Fruit fly (Drosophila melanogaster): ENCODE results near the gene Ssdp.

Ssdp gene

dm6 chr3R:18244171-18245043, 45.0 kb upstream of the Ssdp start (continued):
- no peak for TF ChIP-seq tio (GFP tag; optimal IDR thresholded peaks at IDR 0.05)
- no peak for TF ChIP-seq ATbp (GFP tag; optimal IDR thresholded peaks at IDR 0.05)
- TF ChIP-seq yki (optimal IDR thresholded peaks at IDR 0.05) = peak; percentile 81
- peak; percentile 44; the same call in 1 of the 3 replicates for TF ChIP-seq CG34422 (GFP tag; IDR thresholded peaks at IDR 0.05)
- TF ChIP-seq CG3163 (GFP tag; optimal IDR thresholded peaks at IDR 0.05) = peak; percentile 40
- peak; percentile 99 for TF ChIP-seq CG8388 (GFP tag; optimal IDR thresholded peaks at IDR 0.05)
- TF ChIP-seq lab (GFP tag; optimal IDR thresholded peaks at IDR 0.05) = peak; percentile 8
- peak; percentile 29 for TF ChIP-seq CG15269 (tag; optimal IDR thresholded peaks at IDR 0.05)
- peak; percentile 72 for TF ChIP-seq sens (GFP tag)
- TF ChIP-seq btn (GFP tag; optimal IDR thresholded peaks at IDR 0.05) = no peak
- TF ChIP-seq CG4404 (GFP tag; IDR thresholded peaks at IDR 0.05) = no peak
- no peak for TF ChIP-seq disco-r (GFP tag; optimal IDR thresholded peaks at IDR 0.05)
- TF ChIP-seq CG31224 (GFP tag; IDR thresholded peaks at IDR 0.05) = peak; percentile 91
- TF ChIP-seq CG6175 (GFP tag; IDR thresholded peaks at IDR 0.05) = peak; percentile 95
- TF ChIP-seq ttk (GFP tag; IDR thresholded peaks at IDR 0.05) = peak; percentile 42
- TF ChIP-seq Chrac-16 (GFP tag; optimal IDR thresholded peaks at IDR 0.05) = no peak
- TF ChIP-seq tgo (GFP tag; IDR thresholded peaks at IDR 0.05) = 0 out of 3 replicates have a peak, but pooled peaks have one; percentile 13
- no peak for TF ChIP-seq CG10147 (GFP tag; optimal IDR thresholded peaks at IDR 0.05)
- TF ChIP-seq HLH3B (GFP tag; IDR thresholded peaks at IDR 0.05) = no peak
- TF ChIP-seq CG34224 (GFP tag; IDR thresholded peaks at IDR 0.05; ENCODE audit: partially characterized antibody) = 0 out of 3 replicates have a peak, but pooled peaks have one; percentile 19
- TF ChIP-seq CG11085 (GFP tag; IDR thresholded peaks at IDR 0.05) = 0 out of 2 replicates have a peak, but pooled peaks have one; percentile 25
- TF ChIP-seq Stat92E (GFP tag; optimal IDR thresholded peaks at IDR 0.05) = no peak
- peak; percentile 48 for TF ChIP-seq corto (GFP tag; optimal IDR thresholded peaks at IDR 0.05)
- TF ChIP-seq bcd (GFP tag; optimal IDR thresholded peaks at IDR 0.05) = peak; percentile 4
- peak; percentile 40 for TF ChIP-seq Nf-YB (GFP tag; optimal IDR thresholded peaks at IDR 0.05)
- peak; percentile 14 for TF ChIP-seq dmrt99B (tag; optimal IDR thresholded peaks at IDR 0.05)
- TF ChIP-seq Dfd (GFP tag; optimal IDR thresholded peaks at IDR 0.05) = no peak
- TF ChIP-seq Dp (GFP tag; optimal IDR thresholded peaks at IDR 0.05) = peak; percentile 28
- no peak for TF ChIP-seq Atf6 (GFP tag; IDR thresholded peaks at IDR 0.05)
- TF ChIP-seq NfI (GFP tag; optimal IDR thresholded peaks at IDR 0.05) = peak; percentile 6
- TF ChIP-seq D (optimal IDR thresholded peaks at IDR 0.05) = no peak
- TF ChIP-seq D (GFP tag; optimal IDR thresholded peaks at IDR 0.05) = no peak
- no peak for TF ChIP-seq CG12942 (GFP tag; optimal IDR thresholded peaks at IDR 0.05)
- peak; percentile 55 for TF ChIP-seq kay (GFP tag; optimal IDR thresholded peaks at IDR 0.05)
- TF ChIP-seq Drgx (GFP tag; IDR thresholded peaks at IDR 0.05) = no peak; the same call in 1 of the 2 replicates
- TF ChIP-seq CG10321 (GFP tag; IDR thresholded peaks at IDR 0.05) = peak; percentile 93
- peak; percentile 17 for TF ChIP-seq CG12659 (GFP tag; optimal IDR thresholded peaks at IDR 0.05)
- TF ChIP-seq CG42726 (GFP tag; IDR thresholded peaks at IDR 0.05; ENCODE audit: partially characterized antibody) = peak; percentile 53; the same call in 1 of the 2 replicates
- no peak for TF ChIP-seq B-H2 (GFP tag; optimal IDR thresholded peaks at IDR 0.05)
- no peak for TF ChIP-seq CG7271 (tag; optimal IDR thresholded peaks at IDR 0.05)
- TF ChIP-seq CG11398 (GFP tag; optimal IDR thresholded peaks at IDR 0.05) = no peak
- peak; percentile 22 for TF ChIP-seq CG9437 (GFP tag; optimal IDR thresholded peaks at IDR 0.05)
- TF ChIP-seq CG8478 (optimal IDR thresholded peaks at IDR 0.05) = peak; percentile 95
- 0 out of 3 replicates have a peak, but pooled peaks have one; percentile 21 for TF ChIP-seq so (GFP tag; IDR thresholded peaks at IDR 0.05)
- no peak for TF ChIP-seq Nf-YA (GFP tag; IDR thresholded peaks at IDR 0.05)
- TF ChIP-seq vvl (GFP tag; IDR thresholded peaks at IDR 0.05) = no peak
- TF ChIP-seq en (GFP tag; optimal IDR thresholded peaks at IDR 0.05) = no peak
- no peak for TF ChIP-seq Poxn (GFP tag; IDR thresholded peaks at IDR 0.05)
- TF ChIP-seq CG9876 (GFP tag; optimal IDR thresholded peaks at IDR 0.05) = no peak
- TF ChIP-seq her (GFP tag; optimal IDR thresholded peaks at IDR 0.05) = peak; percentile 11

Measured in whole organism, embryonic.